Worm (Caenorhabditis elegans): Measurements from ENCODE around the gene slcr-46.3.

The slcr-46.3 gene

DNA sequence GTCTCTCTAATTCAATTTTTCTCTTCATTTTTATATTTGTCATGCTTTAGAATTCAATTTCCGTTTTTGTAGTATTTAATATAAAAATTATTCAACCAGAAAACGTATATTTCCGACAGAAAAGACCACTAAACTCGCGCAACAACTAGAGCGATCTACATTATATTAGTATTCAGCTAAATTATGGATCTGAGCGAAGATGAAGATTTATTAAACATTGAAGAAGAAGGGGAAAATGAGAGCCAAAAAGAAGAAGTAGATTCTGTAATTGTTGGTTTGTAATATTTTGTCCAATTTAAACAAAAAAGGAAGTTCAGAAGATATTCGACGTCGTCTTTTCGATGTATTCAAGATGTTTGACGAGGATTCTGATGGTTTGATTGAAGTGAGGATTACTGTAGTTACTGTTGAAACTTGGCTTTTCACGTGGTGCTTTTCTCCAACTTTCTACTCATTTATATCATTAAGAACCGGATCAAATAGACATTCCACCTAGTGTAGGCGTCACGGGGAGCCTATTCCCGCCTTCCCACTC lies 10.1 kb upstream of the slcr-46.3 start, which contains the start of gene cal-7:
Gene cal-7, plus strand, starts transcription at position 184 of the 535 bp plus-strand sequence.
- no peak for TF ChIP-seq tlf-1 (GFP tag; optimal IDR thresholded peaks at IDR 0.05)
- peak; percentile 55 for TF ChIP-seq ztf-26 (tag; optimal IDR thresholded peaks at IDR 0.05)
- peak; percentile 3 for TF ChIP-seq dpff-1 (tag; optimal IDR thresholded peaks at IDR 0.05)
- peak; percentile 15 for TF ChIP-seq ZK185.1 (tag; optimal IDR thresholded peaks at IDR 0.05; ENCODE audit: poor library complexity, severe bottlenecking)
- no peak for TF ChIP-seq bed-2 (GFP tag; IDR thresholded peaks at IDR 0.05)
- TF ChIP-seq B0035.1 (tag; optimal IDR thresholded peaks at IDR 0.05), result no peak
- TF ChIP-seq madf-10 (tag; optimal IDR thresholded peaks at IDR 0.05), result no peak
- TF ChIP-seq repo-1 (tag; optimal IDR thresholded peaks at IDR 0.05), result peak; percentile 53
- 0 out of 2 replicates have a peak, but pooled peaks have one; percentile 11 for TF ChIP-seq ceh-91 (GFP tag; IDR thresholded peaks at IDR 0.05)
- no peak for TF ChIP-seq ama-1 (optimal IDR thresholded peaks at IDR 0.05)
- TF ChIP-seq ama-1 (GFP tag; optimal IDR thresholded peaks at IDR 0.05), result peak in 1 of 2 experiments; percentile 61
- peak; percentile 18 for TF ChIP-seq lin-40 (tag; optimal IDR thresholded peaks at IDR 0.05)
- no peak for TF ChIP-seq ztf-6 (GFP tag; IDR thresholded peaks at IDR 0.05)
- peak; percentile 24 for TF ChIP-seq chd-7 (tag; optimal IDR thresholded peaks at IDR 0.05)
- TF ChIP-seq ekl-4 (GFP tag; IDR thresholded peaks at IDR 0.05), result 0 out of 2 replicates have a peak, but pooled peaks have one; percentile 29
- TF ChIP-seq Y53G8AR.9 (GFP tag; conservative IDR thresholded peaks at IDR 0.05), result no peak; the same call in 1 of the 2 replicates

DNA sequence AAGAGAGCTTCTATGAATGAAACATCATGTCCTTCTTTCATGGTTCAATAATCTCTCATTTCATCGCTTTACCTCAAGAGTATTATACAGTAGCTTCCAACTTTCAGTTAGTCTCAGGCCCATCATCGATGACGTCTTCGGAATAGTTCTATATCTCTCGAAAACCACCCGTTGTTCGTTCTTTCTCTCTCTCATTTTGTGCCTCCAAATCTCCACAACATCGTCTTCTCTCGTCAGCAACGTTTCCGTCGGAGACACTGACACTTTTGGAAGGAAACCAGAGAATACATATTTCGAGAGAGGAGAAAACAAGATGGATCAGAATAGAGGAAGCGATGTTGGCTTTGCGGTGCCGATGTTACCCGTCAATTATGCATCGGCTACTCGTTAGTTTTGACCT lies 7.9 kb upstream of the slcr-46.3 start:
- TF ChIP-seq akir-1 (GFP tag; optimal IDR thresholded peaks at IDR 0.05) (no peak), ama-1 (optimal IDR thresholded peaks at IDR 0.05) (peak; percentile 52), ama-1 (GFP tag; optimal IDR thresholded peaks at IDR 0.05) (no peak), hmg-20 (GFP tag; IDR thresholded peaks at IDR 0.05) (0 out of 2 replicates have a peak, but pooled peaks have one; percentile 4), nhr-80 (tag; optimal IDR thresholded peaks at IDR 0.05) (no peak), zim-3 (tag; optimal IDR thresholded peaks at IDR 0.05) (peak; percentile 1), K11D2.4 (GFP tag; IDR thresholded peaks at IDR 0.05) (no peak), lin-40 (tag; optimal IDR thresholded peaks at IDR 0.05) (no peak), T26A5.8 (tag; optimal IDR thresholded peaks at IDR 0.05) (no peak), C17E4.6 (GFP tag; IDR thresholded peaks at IDR 0.05) (no peak), nfyb-1 (GFP tag; IDR thresholded peaks at IDR 0.05) (peak; percentile 31; the same call in 1 of the 2 replicates), F52B5.7 (tag; optimal IDR thresholded peaks at IDR 0.05) (no peak), D2030.7 (GFP tag; IDR thresholded peaks at IDR 0.05) (no peak)

DNA sequence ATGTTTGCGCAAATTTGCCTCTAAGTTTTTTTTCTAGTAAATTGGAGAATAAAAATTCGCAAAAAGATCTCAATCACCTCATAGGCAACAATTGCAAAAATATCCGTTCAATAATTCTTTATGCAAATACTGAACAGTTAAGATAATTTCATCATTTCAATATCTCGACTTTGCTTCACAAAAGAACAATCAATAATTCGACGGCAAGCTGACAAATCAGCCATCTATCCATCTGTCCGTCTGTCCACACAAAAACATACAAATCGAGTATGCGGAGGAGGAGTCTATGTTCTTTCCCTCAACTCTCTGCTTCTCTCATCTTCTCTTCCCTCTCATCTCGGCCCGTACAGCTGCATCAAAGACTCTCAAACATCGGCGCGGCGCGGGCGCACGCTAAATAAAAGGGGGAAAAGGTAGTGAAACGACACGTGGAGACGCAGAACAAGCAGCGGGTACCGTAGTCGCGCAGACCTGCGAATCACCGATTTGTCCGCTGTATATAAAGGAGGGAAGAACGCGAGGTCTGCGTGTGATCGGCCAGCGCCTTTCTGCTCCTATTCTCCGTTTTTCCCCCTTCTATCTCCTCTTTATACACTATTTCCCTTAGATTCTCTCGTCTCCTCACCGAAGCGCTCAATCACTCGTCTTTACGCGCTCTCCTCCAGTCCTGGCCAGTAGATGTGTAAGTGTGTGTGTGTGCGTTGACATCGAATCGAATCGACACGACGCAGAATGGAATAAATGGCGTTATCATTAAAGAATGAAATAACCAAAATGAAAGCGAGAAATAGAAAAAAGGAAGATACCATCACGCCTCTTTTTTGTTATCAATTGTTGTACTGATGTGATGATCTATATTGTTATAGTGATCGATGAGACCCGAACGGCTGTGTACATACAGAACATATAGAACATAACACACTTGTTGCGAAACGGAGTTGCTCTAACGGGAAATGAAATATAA lies 7.1 kb upstream of the slcr-46.3 start:
- peak; percentile 95 for TF ChIP-seq ceh-27 (GFP tag; optimal IDR thresholded peaks at IDR 0.05)
- TF ChIP-seq unc-130 (GFP tag; optimal IDR thresholded peaks at IDR 0.05), result peak; percentile 12
- peak; percentile 90 for TF ChIP-seq madf-10 (tag; optimal IDR thresholded peaks at IDR 0.05)
- no peak for TF ChIP-seq F49E8.2 (tag; optimal IDR thresholded peaks at IDR 0.05; ENCODE audit: insufficient read depth)
- peak; percentile 99 for TF ChIP-seq ama-1 (optimal IDR thresholded peaks at IDR 0.05)
- TF ChIP-seq ama-1 (GFP tag; optimal IDR thresholded peaks at IDR 0.05), result peak in 1 of 2 experiments; percentile 43
- peak; percentile 55 for TF ChIP-seq Y67H2A.10 (GFP tag; conservative IDR thresholded peaks at IDR 0.05)
- TF ChIP-seq atf-7 (tag; optimal IDR thresholded peaks at IDR 0.05), result peak; percentile 93
- TF ChIP-seq nhr-90 (tag; optimal IDR thresholded peaks at IDR 0.05), result peak; percentile 89
- peak; percentile 62 for TF ChIP-seq lin-54 (GFP tag; optimal IDR thresholded peaks at IDR 0.05)
- TF ChIP-seq ceh-58 (GFP tag; IDR thresholded peaks at IDR 0.05), result no peak
- TF ChIP-seq attf-3 (GFP tag; conservative IDR thresholded peaks at IDR 0.05), result peak; percentile 62
- peak; percentile 16 for TF ChIP-seq B0261.1 (tag; optimal IDR thresholded peaks at IDR 0.05)
- TF ChIP-seq K11D2.4 (GFP tag; IDR thresholded peaks at IDR 0.05), result peak; percentile 83
- TF ChIP-seq dox-1 (GFP tag; IDR thresholded peaks at IDR 0.05), result peak; percentile 92
- TF ChIP-seq C06A6.2 (GFP tag; conservative IDR thresholded peaks at IDR 0.05), result peak; percentile 70
- 0 out of 2 replicates have a peak, but pooled peaks have one; percentile 6 for TF ChIP-seq Y56A3A.18 (GFP tag; IDR thresholded peaks at IDR 0.05)
- no peak for TF ChIP-seq nhr-179 (tag; optimal IDR thresholded peaks at IDR 0.05)
- no peak for TF ChIP-seq madf-3 (GFP tag; IDR thresholded peaks at IDR 0.05)
- peak; percentile 36 for TF ChIP-seq die-1 (tag; optimal IDR thresholded peaks at IDR 0.05)
- TF ChIP-seq him-1 (tag; optimal IDR thresholded peaks at IDR 0.05), result no peak
- peak; percentile 61 for TF ChIP-seq repo-1 (tag; optimal IDR thresholded peaks at IDR 0.05)
